Worm (Caenorhabditis elegans): ENCODE measurements around the gene D2045.8.
A peak's percentile ranks its signal among the peaks of the same experiment; 100 is the strongest.
"Not testable (repeated sequence)": the region's sequence is repeated elsewhere in the genome, so short reads cannot be mapped to it uniquely, and the experiment has no call there.

D2045.8 gene

DNA sequence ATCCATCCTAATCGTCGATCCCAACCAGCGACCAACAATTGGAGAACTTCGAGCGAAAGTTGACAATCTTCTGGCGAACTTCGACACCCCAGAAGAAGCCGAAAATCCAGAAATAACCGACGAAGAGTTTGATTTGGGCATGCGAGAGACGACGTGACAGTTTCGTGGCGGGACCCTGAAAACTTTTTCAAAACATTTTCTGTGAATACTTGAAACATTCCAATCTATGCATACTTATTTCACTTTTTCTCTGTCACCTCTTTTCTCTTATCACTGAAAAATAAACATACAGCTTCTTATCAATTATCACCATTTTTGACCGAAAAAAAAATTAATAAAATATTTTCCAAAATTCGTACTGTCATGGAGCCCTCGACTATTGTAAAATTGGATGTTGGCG is at the start of gene D2045.8:
Gene D2045.8 (plus strand): TSS at position 301 of the 400 bp plus-strand sequence.
- TF ChIP-seq elt-2 (tag; optimal IDR thresholded peaks at IDR 0.05) (peak; percentile 8), lin-11 (tag; optimal IDR thresholded peaks at IDR 0.05) (no peak)

DNA sequence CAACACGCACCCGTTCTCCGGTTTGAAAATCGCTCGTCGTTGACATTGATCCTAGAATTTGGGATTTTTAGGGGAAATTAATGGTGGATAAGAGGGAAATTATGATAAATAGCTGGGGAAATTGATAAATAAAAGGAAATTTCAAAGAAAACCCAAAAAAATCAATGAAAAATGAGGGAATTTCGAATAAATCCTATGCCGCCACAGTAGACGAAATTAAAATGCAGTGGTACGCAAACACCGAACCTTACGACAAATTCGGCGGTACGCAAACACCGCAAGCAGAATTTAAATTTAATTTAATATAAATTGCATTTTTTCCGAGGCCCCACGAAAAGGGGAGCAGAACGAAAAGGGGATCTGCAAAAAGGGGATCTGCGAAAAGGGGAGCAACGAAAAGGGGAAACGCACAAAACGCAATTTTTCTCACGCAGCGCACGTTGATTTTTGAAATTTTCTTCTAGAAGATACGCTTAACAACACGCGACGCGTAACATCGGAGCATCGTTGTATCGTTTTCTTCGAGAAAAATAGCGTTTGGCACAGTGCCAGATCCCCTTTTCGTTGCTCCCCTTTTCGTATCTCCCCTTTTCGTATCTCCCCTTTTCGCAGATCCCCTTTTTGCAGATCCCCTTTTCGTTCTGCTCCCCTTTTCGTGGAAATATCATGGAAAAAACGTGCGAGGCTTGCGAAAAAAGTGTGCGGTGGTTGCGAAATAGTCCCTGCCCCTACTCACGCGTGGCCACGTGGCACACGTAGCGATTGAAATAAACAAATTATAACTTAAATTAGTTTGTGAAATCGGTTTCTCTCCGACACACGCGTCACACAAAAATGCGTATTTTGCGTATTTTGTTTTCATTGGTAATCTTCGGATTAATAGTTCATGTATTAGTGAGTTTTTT is 45.9 kb upstream of the D2045.8 start, which contains the start of the genes smrd-1 and enu-3.1:
Gene smrd-1 (minus strand): TSS at position 51 of the 905 bp plus-strand sequence.
Gene enu-3.1 (plus strand): TSS at position 339 of the 905 bp plus-strand sequence.
- TF ChIP-seq elt-2 (tag; optimal IDR thresholded peaks at IDR 0.05) (peak; percentile 14), nfya-1 (tag; optimal IDR thresholded peaks at IDR 0.05) (peak; percentile 4), fax-1 (tag; optimal IDR thresholded peaks at IDR 0.05) (peak; percentile 31), unc-42 (tag; optimal IDR thresholded peaks at IDR 0.05) (peak; percentile 99), ceh-14 (tag; optimal IDR thresholded peaks at IDR 0.05) (peak; percentile 97), ceh-18 (tag; optimal IDR thresholded peaks at IDR 0.05) (peak; percentile 40), pqm-1 (tag; optimal IDR thresholded peaks at IDR 0.05) (peak; percentile 48), ref-2 (tag; optimal IDR thresholded peaks at IDR 0.05) (peak; percentile 36), tbx-2 (tag; optimal IDR thresholded peaks at IDR 0.05) (peak; percentile 58), ceh-34 (tag; optimal IDR thresholded peaks at IDR 0.05) (peak; percentile 50), F13H6.1 (tag; optimal IDR thresholded peaks at IDR 0.05) (peak; percentile 49), ceh-31 (tag; optimal IDR thresholded peaks at IDR 0.05) (peak; percentile 87), lim-6 (tag; optimal IDR thresholded peaks at IDR 0.05) (peak; percentile 83), C08G9.2 (tag; optimal IDR thresholded peaks at IDR 0.05) (peak; percentile 40), unc-86 (tag; optimal IDR thresholded peaks at IDR 0.05) (peak; percentile 23), unc-3 (GFP tag; conservative IDR thresholded peaks at IDR 0.05) (0 out of 2 replicates have a peak, but pooled peaks have one; percentile 15)
- TF ChIP-seq unc-3 (tag; optimal IDR thresholded peaks at IDR 0.05), result not testable (repeated sequence)

- not testable (repeated sequence) for TF ChIP-seq tbx-7, hlh-6, pha-2 (tag; optimal IDR thresholded peaks at IDR 0.05)
Measured at ce11 chrIII:10438780-10439179, 43.3 kb upstream of the D2045.8 start, which contains the start of gene H04D03.6. TSS of gene H04D03.6 (minus strand) at chrIII:10438880.

DNA sequence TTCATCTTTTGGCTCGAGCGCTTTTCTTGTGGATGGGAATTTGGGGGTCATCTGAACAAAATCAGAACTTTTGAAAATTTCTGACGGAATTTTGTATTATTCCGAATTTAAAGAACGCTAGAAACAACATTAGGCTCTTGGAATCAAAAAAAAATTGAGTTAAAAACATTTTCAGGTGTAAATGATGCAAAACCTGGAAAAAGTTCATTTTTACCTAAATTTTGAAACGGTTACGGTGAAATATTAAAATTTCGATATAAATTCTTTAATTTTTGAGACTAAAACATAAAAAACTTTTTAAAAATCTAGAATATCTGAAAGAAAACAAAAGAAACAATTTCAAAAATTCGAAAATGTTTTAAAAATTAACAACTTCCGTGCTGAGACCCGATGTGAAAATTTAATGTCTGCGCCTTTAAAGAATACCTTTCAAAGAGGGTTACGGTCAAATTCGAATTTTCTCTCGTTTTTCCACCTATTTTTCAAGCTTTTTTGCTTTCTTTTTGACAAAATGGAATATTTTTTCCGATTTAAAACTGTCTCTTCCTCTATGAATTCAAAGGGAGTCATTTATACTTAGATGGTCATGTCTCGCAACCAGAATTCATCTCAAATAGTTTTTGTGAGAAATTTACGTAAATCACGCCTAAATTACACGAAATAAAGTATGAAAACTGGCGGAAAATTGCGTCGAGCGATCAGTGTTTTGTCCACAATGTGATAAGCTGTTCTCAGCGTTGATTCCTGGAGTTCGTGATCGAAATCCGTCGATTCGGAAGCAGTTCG is 39.5 kb upstream of the D2045.8 start, which contains the start of the genes H04D03.2 and ecps-2:
Gene H04D03.2 (minus strand): TSS at position 51 of the 786 bp plus-strand sequence.
Gene ecps-2 (plus strand): TSS at position 736 of the 786 bp plus-strand sequence.
- TF ChIP-seq tbx-7 (tag; optimal IDR thresholded peaks at IDR 0.05) (no peak), sox-4 (tag; optimal IDR thresholded peaks at IDR 0.05) (no peak)

DNA sequence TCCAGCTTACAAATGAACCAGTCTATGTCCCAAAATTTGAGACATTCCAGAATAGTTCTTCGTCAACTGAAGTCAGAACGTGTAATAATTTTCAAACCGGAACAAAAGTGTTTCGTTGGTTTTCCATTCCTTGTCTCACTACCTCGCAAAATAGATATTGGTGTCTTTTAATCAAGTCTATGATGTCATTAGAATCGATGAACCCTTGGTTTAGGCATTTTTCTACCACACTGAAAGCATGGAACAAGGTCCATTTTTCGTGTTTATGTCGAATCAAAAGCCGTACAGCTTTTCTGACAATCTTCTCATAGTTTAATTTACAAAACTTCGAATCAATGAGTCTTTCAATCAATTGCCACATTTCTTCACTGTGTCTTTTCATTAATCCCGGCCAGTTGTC is 35.4 kb upstream of the D2045.8 start, which contains the start of gene H04D03.7:
Gene H04D03.7 (minus strand): TSS at position 101 of the 400 bp plus-strand sequence.
- TF ChIP-seq C38D4.7 (GFP tag; optimal IDR thresholded peaks at IDR 0.05) (no peak), unc-3 (GFP tag; conservative IDR thresholded peaks at IDR 0.05) (no peak), unc-3 (tag; optimal IDR thresholded peaks at IDR 0.05) (no peak)

DNA sequence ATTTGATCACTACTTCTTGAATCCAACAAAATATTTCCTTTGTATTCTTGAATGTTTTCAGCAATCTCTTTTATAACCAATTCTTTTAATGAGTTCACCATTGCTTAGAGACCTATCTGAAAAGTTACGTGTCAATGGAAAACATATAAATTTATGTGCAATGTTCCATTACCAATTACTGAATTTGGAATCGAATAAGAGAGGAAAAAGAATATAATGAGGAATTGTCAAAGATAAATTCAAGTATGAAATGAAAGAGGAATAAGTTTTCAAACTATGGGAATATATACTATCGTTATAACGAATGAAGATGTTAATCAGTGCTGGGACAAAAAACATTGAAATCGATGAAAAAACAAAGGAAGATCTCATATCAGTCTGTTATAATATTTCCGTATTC is 31.1 kb upstream of the D2045.8 start, which contains the start of gene H04D03.4:
Gene H04D03.4 (minus strand): TSS at position 101 of the 400 bp plus-strand sequence.
- TF ChIP-seq ama-1 (optimal IDR thresholded peaks at IDR 0.05) (no peak), npax-4 (tag; optimal IDR thresholded peaks at IDR 0.05) (no peak), ceh-34 (tag; optimal IDR thresholded peaks at IDR 0.05) (no peak), hlh-15 (tag; optimal IDR thresholded peaks at IDR 0.05) (no peak), ahr-1 (tag; optimal IDR thresholded peaks at IDR 0.05) (no peak), fkh-6 (tag; optimal IDR thresholded peaks at IDR 0.05) (no peak), C08G9.2 (tag; optimal IDR thresholded peaks at IDR 0.05) (no peak), unc-3 (GFP tag; conservative IDR thresholded peaks at IDR 0.05) (no peak), unc-3 (tag; optimal IDR thresholded peaks at IDR 0.05) (no peak), ttx-3 (tag; optimal IDR thresholded peaks at IDR 0.05) (no peak)
